Fruit fly (Drosophila melanogaster): ENCODE data around the gene MICU1.

- TF ChIP-seq h (optimal IDR thresholded peaks at IDR 0.05) (no peak), Sin3A (optimal IDR thresholded peaks at IDR 0.05) (no peak), ttk (optimal IDR thresholded peaks at IDR 0.05) (no peak), Myc (optimal IDR thresholded peaks at IDR 0.05) (no peak)
Measured at dm6 chr2L:7226587-7226986, 44.6 kb downstream of the MICU1 start.
